Fruit fly (Drosophila melanogaster) whole organism, embryonic: ENCODE results near the gene cnc.

Source experiments
- B-H2 ChIP-seq: fragments of 200-800 bp; sonication (Bioruptor generic); optimal IDR thresholded peaks from 2 replicates; lab custom pipeline; 2018; ENCODE audit warnings: missing biosample characterization, mild to moderate bottlenecking, missing genetic modification characterization
- Blimp-1 ChIP-seq: fragments of 200-800 bp; sonication (Bioruptor generic); optimal IDR thresholded peaks from 3 replicates; lab custom pipeline; 2018; ENCODE audit warnings: missing biosample characterization, missing genetic modification characterization, mild to moderate bottlenecking, moderate library complexity, missing genetic modification reagents
- BtbVII ChIP-seq: fragments of 200-800 bp; sonication (Bioruptor generic); optimal IDR thresholded peaks from 3 replicates; lab custom pipeline; 2017; ENCODE audit warnings: missing biosample characterization, mild to moderate bottlenecking, missing genetic modification characterization
- CG10147 ChIP-seq: fragments of 200-800 bp; sonication (Bioruptor generic); optimal IDR thresholded peaks from 2 replicates; lab custom pipeline; 2019; ENCODE audit warnings: missing biosample characterization, mild to moderate bottlenecking, missing genetic modification characterization, moderate library complexity
- CG10267 ChIP-seq: fragments of 200-800 bp; sonication (Bioruptor generic); optimal IDR thresholded peaks from 2 replicates; lab custom pipeline; 2018; ENCODE audit warnings: missing biosample characterization, mild to moderate bottlenecking, missing genetic modification characterization, moderate library complexity
- CG10654 ChIP-seq: fragments of 200-800 bp; sonication (Bioruptor generic); optimal IDR thresholded peaks from 2 replicates; lab custom pipeline; 2016; ENCODE audit warnings: missing biosample characterization, missing genetic modification characterization
- CG10959 ChIP-seq: fragments of 200-800 bp; sonication (Bioruptor generic); IDR thresholded peaks from 2 replicates; pipeline ENCODE4 v1.3.6; 2022; ENCODE audit warnings: missing biosample characterization, missing genetic modification characterization
- CG1233 ChIP-seq: fragments of 200-800 bp; sonication (Bioruptor generic); optimal IDR thresholded peaks from 4 replicates; lab custom pipeline; 2018; ENCODE audit warnings: missing biosample characterization, mild to moderate bottlenecking, missing genetic modification characterization
- CG13624 ChIP-seq: fragments of 200-800 bp; sonication (Bioruptor generic); optimal IDR thresholded peaks from 2 replicates; lab custom pipeline; 2016; ENCODE audit warnings: missing biosample characterization, missing genetic modification characterization
- CG16779 ChIP-seq: fragments of 200-800 bp; sonication (Bioruptor generic); IDR thresholded peaks from 2 replicates; pipeline ENCODE4 v1.3.6; 2022; ENCODE audit warnings: missing biosample characterization, missing genetic modification characterization
- CG16863 ChIP-seq: fragments of 200-800 bp; sonication (Bioruptor generic); optimal IDR thresholded peaks from 3 replicates; lab custom pipeline; 2016; ENCODE audit warnings: missing biosample characterization, missing genetic modification characterization
- CG17328 ChIP-seq: fragments of 200-800 bp; sonication (Bioruptor generic); IDR thresholded peaks from 2 replicates; pipeline ENCODE4 v1.3.6; 2022; ENCODE audit warnings: missing biosample characterization, missing genetic modification characterization
- CG17912 ChIP-seq: fragments of 200-800 bp; sonication (Bioruptor generic); optimal IDR thresholded peaks from 2 replicates; lab custom pipeline; 2018; ENCODE audit warnings: missing biosample characterization, mild to moderate bottlenecking, missing genetic modification characterization
- CG18011 ChIP-seq: fragments of 200-800 bp; sonication (Bioruptor generic); optimal IDR thresholded peaks from 2 replicates; lab custom pipeline; 2017; ENCODE audit warnings: missing biosample characterization, missing genetic modification characterization, mild to moderate bottlenecking, moderate library complexity, missing genotype
- CG30020 ChIP-seq: fragments of 200-800 bp; optimal IDR thresholded peaks from 2 replicates; lab custom pipeline; 2019; ENCODE audit warnings: missing biosample characterization, mild to moderate bottlenecking, missing genetic modification characterization, moderate library complexity
- CG30431 ChIP-seq: fragments of 200-800 bp; sonication (Bioruptor generic); optimal IDR thresholded peaks from 2 replicates; lab custom pipeline; 2017; ENCODE audit warnings: missing biosample characterization, missing genetic modification characterization
- CG31224 ChIP-seq: fragments of 200-800 bp; sonication (Bioruptor generic); IDR thresholded peaks from 2 replicates; pipeline ENCODE4 v1.3.6; 2022; ENCODE audit warnings: missing biosample characterization, missing genetic modification characterization
- CG3163 ChIP-seq: fragments of 200-800 bp; sonication (Bioruptor generic); optimal IDR thresholded peaks from 3 replicates; lab custom pipeline; 2016; ENCODE audit warnings: missing biosample characterization, missing genetic modification characterization
- CG33557 ChIP-seq: fragments of 200-800 bp; sonication (Bioruptor generic); optimal IDR thresholded peaks from 2 replicates; lab custom pipeline; 2019; ENCODE audit warnings: missing biosample characterization, mild to moderate bottlenecking, missing genetic modification characterization, moderate library complexity
- CG3726 ChIP-seq: fragments of 200-800 bp; sonication (Bioruptor generic); IDR thresholded peaks from 3 replicates; pipeline ENCODE4, ENCODE4 v1.3.6; 2022; ENCODE audit warnings: missing biosample characterization, missing genetic modification characterization
- CG5245 ChIP-seq: fragments of 200-800 bp; sonication (Bioruptor generic); optimal IDR thresholded peaks from 3 replicates; lab custom pipeline; 2016; ENCODE audit warnings: missing biosample characterization, missing genetic modification characterization
- CG7745 ChIP-seq: fragments of 200-800 bp; sonication (Bioruptor generic); optimal IDR thresholded peaks from 2 replicates; lab custom pipeline; 2018; ENCODE audit warnings: missing biosample characterization, mild to moderate bottlenecking, missing genetic modification characterization, moderate library complexity
- CG7963 ChIP-seq: fragments of 200-800 bp; sonication (Bioruptor generic); IDR thresholded peaks from 3 replicates; pipeline ENCODE4 v1.3.6; 2022; ENCODE audit warnings: missing biosample characterization, missing genetic modification characterization; ENCODE audit not compliant: partially characterized antibody
- CG9215 ChIP-seq: fragments of 200-800 bp; sonication (Bioruptor generic); IDR thresholded peaks from 2 replicates; pipeline ENCODE4 v1.3.6; 2022; ENCODE audit warnings: missing biosample characterization, missing genetic modification characterization
- CrebB ChIP-seq: fragments of 200-800 bp; sonication (Bioruptor generic); optimal IDR thresholded peaks from 3 replicates; lab custom pipeline; 2018; ENCODE audit warnings: missing biosample characterization, mild to moderate bottlenecking, missing genetic modification characterization
- Deaf1 ChIP-seq: fragments of 200-800 bp; optimal IDR thresholded peaks from 3 replicates; lab custom pipeline; 2019; ENCODE audit warnings: missing biosample characterization, mild to moderate bottlenecking, missing genetic modification characterization, moderate library complexity
- Dip2 ChIP-seq: fragments of 200-800 bp; sonication (Bioruptor generic); IDR thresholded peaks from 2 replicates; pipeline ENCODE4 v1.3.6; 2022; ENCODE audit warnings: missing biosample characterization, missing genetic modification characterization
- Eip74EF ChIP-seq, 2 experiments: fragments of 200-800 bp in 1 of 2; fragments of >200 bp in 1 of 2; sonication (Bioruptor generic) in 1 of 2; optimal IDR thresholded peaks; 2 replicates each; lab custom pipeline; 2017 to 2019; ENCODE audit warnings: missing biosample characterization in 2 of 2, missing genetic modification characterization in 2 of 2, mild to moderate bottlenecking in 1 of 2, moderate library complexity in 1 of 2
- H2.0 ChIP-seq: fragments of 200-800 bp; sonication (Bioruptor generic); IDR thresholded peaks from 2 replicates; pipeline ENCODE4 v1.3.6; 2022; ENCODE audit warnings: missing biosample characterization, missing genetic modification characterization
- HHEX ChIP-seq: fragments of 200-800 bp; sonication (Bioruptor generic); optimal IDR thresholded peaks from 3 replicates; lab custom pipeline; 2017; ENCODE audit warnings: missing biosample characterization, mild to moderate bottlenecking, missing genetic modification characterization, missing genetic modification reagents
- HLH4C ChIP-seq: fragments of 200-800 bp; sonication (Bioruptor generic); IDR thresholded peaks from 3 replicates; pipeline ENCODE4 v1.3.6; 2022; ENCODE audit warnings: missing biosample characterization, missing genetic modification characterization; ENCODE audit not compliant: partially characterized antibody
- Hand ChIP-seq: fragments of 200-800 bp; sonication (Bioruptor generic); optimal IDR thresholded peaks from 2 replicates; lab custom pipeline; 2017; ENCODE audit warnings: mild to moderate bottlenecking, missing biosample characterization, missing genetic modification reagents, missing genetic modification characterization
- HmgZ ChIP-seq: fragments of 200-800 bp; sonication (Bioruptor generic); optimal IDR thresholded peaks from 2 replicates; lab custom pipeline; 2018; ENCODE audit warnings: missing biosample characterization, mild to moderate bottlenecking, missing genetic modification characterization
- NfI ChIP-seq: fragments of 200-800 bp; sonication (Bioruptor generic); optimal IDR thresholded peaks from 3 replicates; lab custom pipeline; 2018; ENCODE audit warnings: missing biosample characterization, mild to moderate bottlenecking, missing genetic modification characterization, moderate library complexity
- Oaz ChIP-seq: fragments of 200-800 bp; sonication (Bioruptor generic); IDR thresholded peaks from 2 replicates; pipeline ENCODE4 v1.3.6; 2022; ENCODE audit warnings: missing biosample characterization, missing genetic modification characterization
- ara ChIP-seq: fragments of 200-800 bp; sonication (Bioruptor generic); IDR thresholded peaks from 2 replicates; pipeline ENCODE4 v1.3.6; 2022; ENCODE audit warnings: missing biosample characterization, missing genetic modification characterization
- az2 ChIP-seq: fragments of 200-800 bp; sonication (Bioruptor generic); optimal IDR thresholded peaks from 3 replicates; lab custom pipeline; 2016; ENCODE audit warnings: missing biosample characterization, missing genetic modification characterization
- chif ChIP-seq, 2 experiments: fragments of 200-800 bp; sonication (Bioruptor generic); optimal IDR thresholded peaks; 3 replicates each; lab custom pipeline; 2016; ENCODE audit warnings: missing biosample characterization in 2 of 2, missing genetic modification characterization in 2 of 2
- crc ChIP-seq: fragments of 200-800 bp; sonication (Bioruptor generic); optimal IDR thresholded peaks from 2 replicates; lab custom pipeline; 2016; ENCODE audit warnings: missing biosample characterization, missing genetic modification characterization
- dm ChIP-seq: fragments of 200-800 bp; sonication (Bioruptor generic); optimal IDR thresholded peaks from 3 replicates; lab custom pipeline; 2016; ENCODE audit warnings: missing biosample characterization, missing genetic modification characterization
- gcm ChIP-seq: fragments of 200-800 bp; sonication (Bioruptor generic); optimal IDR thresholded peaks from 2 replicates; lab custom pipeline; 2019; ENCODE audit warnings: missing biosample characterization, mild to moderate bottlenecking, missing genetic modification characterization, moderate library complexity
- grn ChIP-seq: fragments of 200-800 bp; sonication (Bioruptor generic); optimal IDR thresholded peaks from 3 replicates; lab custom pipeline; 2017; ENCODE audit warnings: missing biosample characterization, missing genetic modification characterization
- inv ChIP-seq: fragments of 200-800 bp; sonication (Bioruptor generic); IDR thresholded peaks from 2 replicates; pipeline ENCODE4 v1.3.6; 2022; ENCODE audit warnings: missing biosample characterization, missing genetic modification characterization; ENCODE audit not compliant: partially characterized antibody
- nerfin-2 ChIP-seq: fragments of 200-800 bp; sonication (Bioruptor generic); IDR thresholded peaks from 2 replicates; pipeline ENCODE4 v1.3.6; 2022; ENCODE audit warnings: missing biosample characterization, missing genetic modification characterization; ENCODE audit not compliant: partially characterized antibody
- pnt ChIP-seq: fragments of 200-800 bp; sonication (Bioruptor generic); optimal IDR thresholded peaks from 3 replicates; lab custom pipeline; 2016; ENCODE audit warnings: missing biosample characterization, missing genetic modification characterization
- sens-2 ChIP-seq: fragments of 200-800 bp; sonication (Bioruptor generic); IDR thresholded peaks from 2 replicates; pipeline ENCODE4 v1.3.6; 2022; ENCODE audit warnings: missing biosample characterization, missing genetic modification characterization
- stc ChIP-seq: fragments of 200-800 bp; sonication (Bioruptor generic); IDR thresholded peaks from 2 replicates; pipeline ENCODE4 v1.3.6; 2022; ENCODE audit warnings: missing biosample characterization, missing genetic modification characterization
- twi ChIP-seq: fragments of 200-800 bp; optimal IDR thresholded peaks from 2 replicates; lab custom pipeline; 2019; ENCODE audit warnings: missing biosample characterization, mild to moderate bottlenecking, missing genetic modification characterization, moderate library complexity
- z ChIP-seq: fragments of 200-800 bp; sonication (Bioruptor generic); IDR thresholded peaks from 3 replicates; pipeline ENCODE4 v1.3.6; 2022; ENCODE audit warnings: missing biosample characterization, missing genetic modification characterization
- zfh2 ChIP-seq: fragments of 200-800 bp; sonication (Bioruptor generic); optimal IDR thresholded peaks from 2 replicates; lab custom pipeline; 2016; ENCODE audit warnings: missing biosample characterization, missing genetic modification characterization

The cnc gene

dm6 chr3R:23251256-23251655, 24.7 kb upstream of the cnc start, which contains the start of the genes Rad60 and EloA (continued):
- peak; percentile 41 for TF ChIP-seq HHEX (GFP tag; lab: Kevin White, UChicago)
- TF ChIP-seq twi (tag; lab: Kevin White, UChicago), result peak; percentile 55
- no peak for TF ChIP-seq stc
- TF ChIP-seq CG17912 (GFP tag; lab: Kevin White, UChicago), result peak; percentile 10
- TF ChIP-seq zfh2 (GFP tag; lab: Kevin White, UChicago), result peak; percentile 85
- no peak for TF ChIP-seq CG16779
- TF ChIP-seq z, result no peak
- peak; percentile 86 for TF ChIP-seq crc (GFP tag; lab: Kevin White, UChicago)
- TF ChIP-seq nerfin-2, result peak; percentile 67
- TF ChIP-seq CG17328 (GFP tag; lab: Robert Waterston, UW), result peak; percentile 66
- peak; percentile 43 for TF ChIP-seq Hand (GFP tag; lab: Kevin White, UChicago)
- TF ChIP-seq dm (GFP tag; lab: Kevin White, UChicago), result peak; percentile 82
- 0 out of 3 replicates have a peak, but pooled peaks have one; percentile 52 for TF ChIP-seq CG7963 (GFP tag; lab: Robert Waterston, UW)
- TF ChIP-seq CG7745 (tag; lab: Kevin White, UChicago), result no peak
- TF ChIP-seq Dip2 (GFP tag; lab: Robert Waterston, UW), result no peak
- peak; percentile 91 for TF ChIP-seq HmgZ (tag; lab: Kevin White, UChicago)
- peak; percentile 46 for TF ChIP-seq CG1233 (GFP tag; lab: Kevin White, UChicago)
- TF ChIP-seq chif (GFP tag; optimal IDR thresholded peaks at IDR 0.05; lab: Kevin White, UChicago), result peak; percentile 82 to 85
- TF ChIP-seq CG16863 (GFP tag; lab: Kevin White, UChicago), result peak; percentile 71
- TF ChIP-seq CG9215 (GFP tag; lab: Robert Waterston, UW), result peak; percentile 49
- peak; percentile 49; the same call in 1 of the 2 replicates for TF ChIP-seq sens-2
- peak; percentile 84 for TF ChIP-seq CG10654 (GFP tag; lab: Kevin White, UChicago)
- TF ChIP-seq gcm (GFP tag; lab: Kevin White, UChicago), result peak; percentile 71
- TF ChIP-seq pnt, result peak; percentile 72
- peak; percentile 69 for TF ChIP-seq H2.0
- TF ChIP-seq CG33557 (GFP tag; lab: Kevin White, UChicago), result peak; percentile 51
- peak; percentile 74 for TF ChIP-seq CrebB (tag; lab: Kevin White, UChicago)
- no peak; the same call in 1 of the 2 replicates for TF ChIP-seq CG31224 (GFP tag; lab: Robert Waterston, UW)
- TF ChIP-seq CG18011 (GFP tag; lab: Kevin White, UChicago), result peak; percentile 60
- no peak for TF ChIP-seq CG3726 (GFP tag; lab: Robert Waterston, UW)
- peak; percentile 85 for TF ChIP-seq CG13624
- peak; percentile 99 for TF ChIP-seq CG10267 (tag; lab: Kevin White, UChicago)
- TF ChIP-seq BtbVII, result no peak
- TF ChIP-seq CG10959 (GFP tag; lab: Robert Waterston, UW), result 0 out of 2 replicates have a peak, but pooled peaks have one; percentile 28
- peak; percentile 65 for TF ChIP-seq CG30020 (tag; lab: Kevin White, UChicago)
- TF ChIP-seq CG30431, result peak; percentile 38
- peak; percentile 41 for TF ChIP-seq Deaf1 (tag; lab: Kevin White, UChicago)
- peak; percentile 73 for TF ChIP-seq CG5245 (GFP tag; lab: Kevin White, UChicago)
- TF ChIP-seq Eip74EF (GFP tag; optimal IDR thresholded peaks at IDR 0.05; lab: Kevin White, UChicago), result no peak
- peak; percentile 70 for TF ChIP-seq B-H2 (GFP tag; lab: Kevin White, UChicago)
- TF ChIP-seq CG3163 (GFP tag; lab: Kevin White, UChicago), result peak; percentile 58
- peak; percentile 78 for TF ChIP-seq NfI
- peak; percentile 83 for TF ChIP-seq az2 (GFP tag; lab: Kevin White, UChicago)
- TF ChIP-seq Blimp-1, result peak; percentile 61
- no peak for TF ChIP-seq Oaz (GFP tag; lab: Robert Waterston, UW)
- TF ChIP-seq HLH4C (GFP tag; lab: Robert Waterston, UW), result peak; percentile 65; the same call in 2 of the 3 replicates
- 0 out of 2 replicates have a peak, but pooled peaks have one; percentile 47 for TF ChIP-seq ara (GFP tag; lab: Robert Waterston, UW)
- peak; percentile 37 for TF ChIP-seq inv (GFP tag; lab: Robert Waterston, UW)
- TF ChIP-seq CG10147, result peak; percentile 44
- TF ChIP-seq grn (GFP tag; lab: Kevin White, UChicago), result peak; percentile 36
